Fruit fly (Drosophila melanogaster): ENCODE results near the gene retinin.

dm6 chr3L:16290850-16291249, 40.9 kb upstream of the retinin start, which contains the start of gene CG13045:
- TF ChIP-seq CTCF (optimal IDR thresholded peaks at IDR 0.05) (no peak), CG8478 (optimal IDR thresholded peaks at IDR 0.05) (no peak)
